Fruit fly (Drosophila melanogaster): ENCODE results near the gene CG33267.

DNA sequence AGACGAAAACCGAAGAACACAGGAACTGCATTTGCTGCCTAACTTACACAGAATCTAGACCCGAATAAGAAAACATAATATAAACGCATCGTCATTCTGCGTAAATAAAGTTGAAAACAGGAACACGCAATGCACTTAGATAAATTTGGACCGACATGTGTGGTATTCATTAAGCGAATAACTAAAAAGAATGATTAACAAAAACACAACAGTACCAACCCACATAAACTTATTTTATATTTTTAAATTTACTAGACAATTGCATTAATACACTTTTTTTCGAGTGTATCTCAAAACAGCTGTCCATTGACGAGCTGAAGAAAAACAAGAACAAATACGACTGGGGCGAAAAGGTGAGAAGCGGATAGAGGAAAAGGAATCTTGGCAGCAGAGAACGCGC is 9.9 kb upstream of the CG33267 start:
- no peak for TF ChIP-seq CG8478 (optimal IDR thresholded peaks at IDR 0.05)
- no peak for TF ChIP-seq CTCF (optimal IDR thresholded peaks at IDR 0.05)

All from S2 (cell line).